Fruit fly (Drosophila melanogaster) whole organism, embryonic: Measurements from ENCODE around the gene Ufd4.

ENCODE experiments used
- Atf3 ChIP-seq: fragments of 200-800 bp; sonication (Bioruptor generic); optimal IDR thresholded peaks from 3 replicates; lab custom pipeline; 2016; ENCODE audit warnings: missing biosample characterization, missing genetic modification characterization
- Blimp-1 ChIP-seq: fragments of 200-800 bp; sonication (Bioruptor generic); optimal IDR thresholded peaks from 3 replicates; lab custom pipeline; 2018; ENCODE audit warnings: missing biosample characterization, missing genetic modification characterization, mild to moderate bottlenecking, moderate library complexity, missing genetic modification reagents
- Bteb2 ChIP-seq: fragments of 200-800 bp; sonication (Bioruptor generic); optimal IDR thresholded peaks from 2 replicates; lab custom pipeline; 2016; ENCODE audit warnings: missing biosample characterization, missing genetic modification characterization
- CG10209 ChIP-seq: fragments of 200-800 bp; sonication (Bioruptor generic); optimal IDR thresholded peaks from 3 replicates; lab custom pipeline; 2017; ENCODE audit warnings: missing biosample characterization, mild to moderate bottlenecking, missing genetic modification characterization, missing genetic modification reagents
- CG10431 ChIP-seq: fragments of 200-800 bp; sonication (Bioruptor generic); optimal IDR thresholded peaks from 3 replicates; lab custom pipeline; 2018; ENCODE audit warnings: missing biosample characterization, mild to moderate bottlenecking, missing genetic modification characterization
- CG12219 ChIP-seq: fragments of 200-800 bp; sonication (Bioruptor generic); optimal IDR thresholded peaks from 3 replicates; lab custom pipeline; 2018; ENCODE audit warnings: missing biosample characterization, mild to moderate bottlenecking, missing genetic modification characterization
- CG12391 ChIP-seq: fragments of 200-800 bp; sonication (Bioruptor generic); optimal IDR thresholded peaks from 3 replicates; lab custom pipeline; 2018; ENCODE audit warnings: missing biosample characterization, mild to moderate bottlenecking, missing genetic modification characterization, moderate library complexity
- CG12744 ChIP-seq: fragments of 200-800 bp; sonication (Bioruptor generic); optimal IDR thresholded peaks from 2 replicates; lab custom pipeline; 2016; ENCODE audit warnings: missing biosample characterization, missing genetic modification characterization
- CG12942 ChIP-seq: fragments of 200-800 bp; sonication (Bioruptor generic); optimal IDR thresholded peaks from 3 replicates; lab custom pipeline; 2016; ENCODE audit warnings: missing biosample characterization, missing genetic modification characterization
- CG13296 ChIP-seq: fragments of 200-800 bp; sonication (Bioruptor generic); optimal IDR thresholded peaks from 3 replicates; lab custom pipeline; 2018; ENCODE audit warnings: missing biosample characterization, mild to moderate bottlenecking, missing genetic modification characterization
- CG14014 ChIP-seq: fragments of 200-800 bp; sonication (Bioruptor generic); IDR thresholded peaks from 2 replicates; pipeline ENCODE4 v1.3.6; 2022; ENCODE audit warnings: missing biosample characterization, missing genetic modification characterization
- CG14667 ChIP-seq: fragments of 200-800 bp; sonication (Bioruptor generic); IDR thresholded peaks from 2 replicates; pipeline ENCODE4 v1.3.6; 2022; ENCODE audit warnings: missing biosample characterization, missing genetic modification characterization
- CG18011 ChIP-seq: fragments of 200-800 bp; sonication (Bioruptor generic); optimal IDR thresholded peaks from 2 replicates; lab custom pipeline; 2017; ENCODE audit warnings: missing biosample characterization, missing genetic modification characterization, mild to moderate bottlenecking, moderate library complexity, missing genotype
- CG3065 ChIP-seq: fragments of 200-800 bp; sonication (Bioruptor generic); optimal IDR thresholded peaks from 2 replicates; lab custom pipeline; 2016; ENCODE audit warnings: missing biosample characterization, missing genetic modification characterization
- CG33213 ChIP-seq: fragments of 200-800 bp; sonication (Bioruptor generic); optimal IDR thresholded peaks from 3 replicates; lab custom pipeline; 2016; ENCODE audit warnings: missing biosample characterization, missing genetic modification characterization
- CG3726 ChIP-seq: fragments of 200-800 bp; sonication (Bioruptor generic); IDR thresholded peaks from 3 replicates; pipeline ENCODE4, ENCODE4 v1.3.6; 2022; ENCODE audit warnings: missing biosample characterization, missing genetic modification characterization
- CG42726 ChIP-seq: fragments of 200-800 bp; sonication (Bioruptor generic); IDR thresholded peaks from 2 replicates; pipeline ENCODE4 v1.3.6; 2022; ENCODE audit warnings: missing biosample characterization, missing genetic modification characterization; ENCODE audit not compliant: partially characterized antibody
- CG4282 ChIP-seq: fragments of 200-800 bp; sonication (Bioruptor generic); optimal IDR thresholded peaks from 2 replicates; lab custom pipeline; 2016; ENCODE audit warnings: missing biosample characterization, missing genetic modification characterization
- CG6854 ChIP-seq: fragments of 200-800 bp; sonication (Bioruptor generic); optimal IDR thresholded peaks from 3 replicates; lab custom pipeline; 2017; ENCODE audit warnings: missing biosample characterization, mild to moderate bottlenecking, missing genetic modification characterization
- CG7928 ChIP-seq: fragments of 200-800 bp; sonication (Bioruptor generic); optimal IDR thresholded peaks from 2 replicates; lab custom pipeline; 2017; ENCODE audit warnings: missing biosample characterization, mild to moderate bottlenecking, missing genetic modification characterization
- CG8281 ChIP-seq: fragments of 200-800 bp; sonication (Bioruptor generic); optimal IDR thresholded peaks from 2 replicates; lab custom pipeline; 2018; ENCODE audit warnings: missing biosample characterization, mild to moderate bottlenecking, missing genetic modification characterization, moderate library complexity
- CG8765 ChIP-seq: fragments of 200-800 bp; sonication (Bioruptor generic); IDR thresholded peaks from 2 replicates; pipeline ENCODE4 v1.3.6; 2022; ENCODE audit warnings: missing biosample characterization, missing genetic modification characterization
- CG8924 ChIP-seq: fragments of 200-800 bp; optimal IDR thresholded peaks from 3 replicates; lab custom pipeline; 2019; ENCODE audit warnings: missing biosample characterization, mild to moderate bottlenecking, missing genetic modification characterization, moderate library complexity
- Camta ChIP-seq: fragments of 200-800 bp; sonication (Bioruptor generic); optimal IDR thresholded peaks from 2 replicates; lab custom pipeline; 2016; ENCODE audit warnings: missing biosample characterization, missing genetic modification characterization
- CrebB ChIP-seq: fragments of 200-800 bp; sonication (Bioruptor generic); optimal IDR thresholded peaks from 3 replicates; lab custom pipeline; 2018; ENCODE audit warnings: missing biosample characterization, mild to moderate bottlenecking, missing genetic modification characterization
- Doc3 ChIP-seq: fragments of 200-800 bp; sonication (Bioruptor generic); IDR thresholded peaks from 3 replicates; pipeline ENCODE4 v1.3.6; 2022; ENCODE audit warnings: missing biosample characterization, missing genetic modification characterization; ENCODE audit not compliant: partially characterized antibody
- Fer1 ChIP-seq: fragments of 200-800 bp; sonication (Bioruptor generic); optimal IDR thresholded peaks from 2 replicates; lab custom pipeline; 2017; ENCODE audit warnings: missing biosample characterization, mild to moderate bottlenecking, missing genetic modification characterization
- HmgD ChIP-seq: fragments of 200-800 bp; sonication (Bioruptor generic); optimal IDR thresholded peaks from 3 replicates; lab custom pipeline; 2016; ENCODE audit warnings: missing biosample characterization, missing genetic modification characterization
- Neu2 ChIP-seq: fragments of 200-800 bp; sonication (Bioruptor generic); optimal IDR thresholded peaks from 3 replicates; lab custom pipeline; 2016; ENCODE audit warnings: missing biosample characterization, missing genetic modification characterization, borderline replicate concordance
- Pdp1 ChIP-seq, 2 experiments: fragments of 200-800 bp; sonication (Bioruptor generic); optimal IDR thresholded peaks; 3 replicates each; lab custom pipeline; 2016; ENCODE audit warnings: missing biosample characterization in 2 of 2, missing genetic modification characterization in 2 of 2, mild to moderate bottlenecking in 1 of 2, moderate library complexity in 1 of 2
- Poxn ChIP-seq: fragments of 200-800 bp; sonication (Bioruptor generic); IDR thresholded peaks from 2 replicates; pipeline ENCODE4 v1.3.6; 2022; ENCODE audit warnings: missing biosample characterization, missing genetic modification characterization
- al ChIP-seq: fragments of 200-800 bp; sonication (Bioruptor generic); IDR thresholded peaks from 2 replicates; pipeline ENCODE4 v1.3.6; 2022; ENCODE audit warnings: missing biosample characterization, missing genetic modification characterization
- cg ChIP-seq: fragments of 200-800 bp; sonication (Bioruptor generic); optimal IDR thresholded peaks from 3 replicates; lab custom pipeline; 2019; ENCODE audit warnings: missing biosample characterization, mild to moderate bottlenecking, missing genetic modification characterization, moderate library complexity
- chinmo ChIP-seq: fragments of 200-800 bp; sonication (Bioruptor generic); IDR thresholded peaks from 4 replicates; pipeline ENCODE4 v1.3.6; 2022; ENCODE audit warnings: missing biosample characterization, missing genetic modification characterization; ENCODE audit not compliant: partially characterized antibody
- croc ChIP-seq: fragments of 200-800 bp; sonication (Bioruptor generic); conservative IDR thresholded peaks from 3 replicates; pipeline ENCODE4 v1.3.6; 2022; ENCODE audit warnings: missing biosample characterization, missing genetic modification characterization
- dan ChIP-seq: fragments of 200-800 bp; sonication (Bioruptor generic); IDR thresholded peaks from 2 replicates; pipeline ENCODE4 v1.3.6; 2022; ENCODE audit warnings: missing biosample characterization, missing genetic modification characterization
- dati ChIP-seq: fragments of 200-800 bp; sonication (Bioruptor generic); IDR thresholded peaks from 2 replicates; pipeline ENCODE4 v1.3.6; 2022; ENCODE audit warnings: missing biosample characterization, missing genetic modification characterization
- ems ChIP-seq: fragments of 200-800 bp; sonication (Bioruptor generic); optimal IDR thresholded peaks from 3 replicates; lab custom pipeline; 2016; ENCODE audit warnings: missing biosample characterization, missing genetic modification characterization
- eve ChIP-seq, 2 experiments: fragments of >200 bp; optimal IDR thresholded peaks; 2 replicates each; lab custom pipeline; 2017; ENCODE audit warnings: missing biosample characterization in 2 of 2, missing genetic modification characterization in 2 of 2
- gro ChIP-seq: fragments of 200-800 bp; sonication (Bioruptor generic); optimal IDR thresholded peaks from 2 replicates; lab custom pipeline; 2016; ENCODE audit warnings: missing biosample characterization, missing genetic modification characterization
- gt ChIP-seq: fragments of 200-800 bp; sonication (Bioruptor generic); IDR thresholded peaks from 2 replicates; pipeline ENCODE4 v1.3.6; 2022; ENCODE audit warnings: missing biosample characterization, missing genetic modification characterization
- knrl ChIP-seq: fragments of 200-800 bp; sonication (Bioruptor generic); IDR thresholded peaks from 3 replicates; pipeline ENCODE4 v1.3.6; 2022; ENCODE audit warnings: missing biosample characterization, missing genetic modification characterization; ENCODE audit not compliant: partially characterized antibody
- peb ChIP-seq: fragments of 200-800 bp; sonication (Bioruptor generic); IDR thresholded peaks from 2 replicates; pipeline ENCODE4 v1.3.6; 2022; ENCODE audit warnings: missing biosample characterization, missing genetic modification characterization
- pfk ChIP-seq: fragments of 200-800 bp; sonication (Bioruptor generic); optimal IDR thresholded peaks from 2 replicates; lab custom pipeline; 2018; ENCODE audit warnings: missing biosample characterization, mild to moderate bottlenecking, missing genetic modification characterization, moderate library complexity
- pho ChIP-seq: fragments of 200-800 bp; sonication (Bioruptor generic); optimal IDR thresholded peaks from 2 replicates; lab custom pipeline; 2016; ENCODE audit warnings: missing biosample characterization, missing genetic modification characterization
- pum ChIP-seq: fragments of 200-800 bp; sonication (Bioruptor generic); optimal IDR thresholded peaks from 2 replicates; lab custom pipeline; 2016; ENCODE audit warnings: missing biosample characterization, missing genetic modification characterization
- run ChIP-seq: fragments of 200-800 bp; sonication (Bioruptor generic); optimal IDR thresholded peaks from 3 replicates; lab custom pipeline; 2018; ENCODE audit warnings: missing biosample characterization, mild to moderate bottlenecking, missing genetic modification characterization
- slbo ChIP-seq: fragments of 200-800 bp; sonication (Bioruptor generic); IDR thresholded peaks from 2 replicates; pipeline ENCODE4 v1.3.6; 2022; ENCODE audit warnings: missing biosample characterization, missing genetic modification characterization
- slp2 ChIP-seq: fragments of 200-800 bp; sonication (Bioruptor generic); optimal IDR thresholded peaks from 2 replicates; lab custom pipeline; 2016; ENCODE audit warnings: missing biosample characterization, missing genetic modification characterization
- so ChIP-seq: fragments of 200-800 bp; sonication (Bioruptor generic); IDR thresholded peaks from 3 replicates; pipeline ENCODE4 v1.3.6; 2022; ENCODE audit warnings: missing biosample characterization, missing genetic modification characterization
- sqz ChIP-seq: fragments of 200-800 bp; sonication (Bioruptor generic); optimal IDR thresholded peaks from 3 replicates; lab custom pipeline; 2018; ENCODE audit warnings: missing biosample characterization, mild to moderate bottlenecking, missing genetic modification characterization

Ufd4 gene

dm6 chr2L:10339212-10339721 lies 47.1 kb upstream of the Ufd4 start, which contains the start of gene SamDC (continued):
- TF ChIP-seq CG7928 (GFP tag; lab: Kevin White, UChicago) (no peak), chinmo (GFP tag; lab: Robert Waterston, UW) (peak; percentile 90; the same call in 3 of the 4 replicates), CG3065 (GFP tag; lab: Kevin White, UChicago) (no peak), CG10431 (GFP tag; lab: Kevin White, UChicago) (no peak), CG10209 (GFP tag; lab: Kevin White, UChicago) (peak; percentile 36), CG12744 (GFP tag; lab: Kevin White, UChicago) (no peak), CG6854 (GFP tag; lab: Kevin White, UChicago) (peak; percentile 33), eve (GFP tag; optimal IDR thresholded peaks at IDR 0.05; lab: Kevin White, UChicago) (peak in 1 of 2 experiments; percentile 7), al (GFP tag; lab: Robert Waterston, UW) (0 out of 2 replicates have a peak, but pooled peaks have one; percentile 21), Bteb2 (GFP tag; lab: Kevin White, UChicago) (no peak), HmgD (peak; percentile 27), CG18011 (no peak), cg (GFP tag; lab: Kevin White, UChicago) (no peak), CG4282 (GFP tag; lab: Kevin White, UChicago) (no peak), CG12391 (tag; lab: Kevin White, UChicago) (peak; percentile 71), CG14014 (GFP tag; lab: Robert Waterston, UW) (no peak), Doc3 (peak; percentile 68), Atf3 (GFP tag; lab: Kevin White, UChicago) (no peak), pho (GFP tag; lab: Kevin White, UChicago) (peak; percentile 46), pfk (GFP tag; lab: Kevin White, UChicago) (peak; percentile 61), CG33213 (GFP tag; lab: Kevin White, UChicago) (peak; percentile 34), so (GFP tag; lab: Robert Waterston, UW) (no peak), gro (GFP tag; lab: Kevin White, UChicago) (peak; percentile 52), dati (no peak), CG12942 (GFP tag; lab: Kevin White, UChicago) (peak; percentile 4), Fer1 (peak; percentile 44), CG12219 (GFP tag; lab: Kevin White, UChicago) (no peak), dan (GFP tag; lab: Robert Waterston, UW) (no peak), slbo (GFP tag; lab: Robert Waterston, UW) (peak; percentile 57), Poxn (no peak), knrl (GFP tag; lab: Robert Waterston, UW) (peak; percentile 87), Camta (no peak), croc (GFP tag; lab: Robert Waterston, UW) (no peak), peb (no peak; the same call in 1 of the 2 replicates), Neu2 (GFP tag; lab: Kevin White, UChicago) (no peak), sqz (no peak), CG8281 (tag; lab: Kevin White, UChicago) (no peak), CG3726 (GFP tag; lab: Robert Waterston, UW) (no peak), run (tag; lab: Kevin White, UChicago) (no peak), CrebB (peak; percentile 18), Blimp-1 (GFP tag; lab: Kevin White, UChicago) (no peak), CG13296 (GFP tag; lab: Kevin White, UChicago) (no peak), CG14667 (GFP tag; lab: Robert Waterston, UW) (no peak), CG8924 (tag; lab: Kevin White, UChicago) (peak; percentile 63), ems (GFP tag; lab: Kevin White, UChicago) (peak; percentile 8), slp2 (GFP tag; lab: Kevin White, UChicago) (no peak), Pdp1 (GFP tag; optimal IDR thresholded peaks at IDR 0.05; lab: Kevin White, UChicago) (peak; percentile 2 to 82), gt (GFP tag; lab: Robert Waterston, UW) (no peak), CG8765 (no peak), pum (GFP tag; lab: Kevin White, UChicago) (no peak), CG42726 (GFP tag; lab: Robert Waterston, UW) (peak; percentile 82; the same call in 1 of the 2 replicates)
